Fruit fly (Drosophila melanogaster): Measurements from ENCODE around the gene CG14610.
A peak's percentile ranks its signal among the peaks of the same experiment; 100 is the strongest.

CG14610 gene

DNA sequence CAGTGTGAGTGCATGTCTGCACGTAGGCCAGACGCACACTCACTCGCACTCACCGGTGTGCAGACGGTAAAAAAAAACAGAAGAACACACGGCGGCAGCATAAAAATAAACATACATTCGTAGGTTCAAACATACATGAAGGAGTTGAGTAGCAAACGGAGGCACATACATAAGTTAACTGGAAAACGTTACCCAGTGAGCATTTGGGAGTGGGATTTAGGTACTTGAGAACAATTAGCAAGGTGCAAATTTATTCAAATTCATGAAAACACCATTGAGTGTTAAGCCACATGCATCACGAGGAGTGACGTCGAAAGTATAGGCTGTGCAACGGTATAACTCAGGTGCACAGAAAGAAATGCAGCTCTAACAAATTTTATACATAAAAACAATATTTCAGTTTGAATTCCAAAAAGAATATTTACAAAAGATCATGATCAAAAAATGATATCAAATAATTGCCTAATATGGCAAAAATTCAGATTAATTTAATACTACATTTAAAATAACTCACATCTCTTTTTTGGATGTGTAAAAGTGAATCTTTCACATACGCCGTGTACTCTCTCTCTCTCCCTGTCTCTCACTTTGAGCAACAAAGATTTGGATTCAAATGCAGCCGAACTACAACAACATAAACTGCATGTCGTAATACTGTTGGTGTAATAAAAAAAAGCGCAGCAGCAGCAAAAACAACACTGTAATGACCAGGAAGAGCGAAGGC is 35.3 kb downstream of the CG14610 start (continued):
- no peak for TF ChIP-seq CG31224 (GFP tag; IDR thresholded peaks at IDR 0.05)
- no peak for TF ChIP-seq CG2889 (GFP tag; IDR thresholded peaks at IDR 0.05)
- peak; percentile 72 for TF ChIP-seq maf-S (GFP tag; optimal IDR thresholded peaks at IDR 0.05)
- TF ChIP-seq Dfd (GFP tag; optimal IDR thresholded peaks at IDR 0.05): no peak
- TF ChIP-seq CG10462 (GFP tag; optimal IDR thresholded peaks at IDR 0.05): peak; percentile 98
- peak; percentile 87 for TF ChIP-seq ems (GFP tag; optimal IDR thresholded peaks at IDR 0.05)
- peak; percentile 97 for TF ChIP-seq nerfin-1 (tag; optimal IDR thresholded peaks at IDR 0.05)
- TF ChIP-seq CG10979 (tag; optimal IDR thresholded peaks at IDR 0.05): peak; percentile 99
- TF ChIP-seq E2f1 (GFP tag; IDR thresholded peaks at IDR 0.05): no peak
- peak; percentile 94 for TF ChIP-seq CG10654 (GFP tag; optimal IDR thresholded peaks at IDR 0.05)
- TF ChIP-seq CG2678 (tag; optimal IDR thresholded peaks at IDR 0.05): peak; percentile 96
- peak; percentile 63 for TF ChIP-seq CG6683 (GFP tag; optimal IDR thresholded peaks at IDR 0.05)
- no peak for TF ChIP-seq insv (GFP tag; optimal IDR thresholded peaks at IDR 0.05)
- TF ChIP-seq tgo (GFP tag; IDR thresholded peaks at IDR 0.05): no peak
- peak; percentile 84 for TF ChIP-seq Bteb2 (GFP tag; optimal IDR thresholded peaks at IDR 0.05)
- TF ChIP-seq dm (GFP tag; optimal IDR thresholded peaks at IDR 0.05): peak; percentile 79
- TF ChIP-seq lilli (GFP tag; optimal IDR thresholded peaks at IDR 0.05): peak; percentile 85
- peak; percentile 90 for TF ChIP-seq salm (tag; optimal IDR thresholded peaks at IDR 0.05)
- no peak for TF ChIP-seq sob (GFP tag; IDR thresholded peaks at IDR 0.05)
- no peak for TF ChIP-seq otp (GFP tag; IDR thresholded peaks at IDR 0.05)
- TF ChIP-seq da (GFP tag; optimal IDR thresholded peaks at IDR 0.05): peak; percentile 64
- TF ChIP-seq aop (GFP tag; IDR thresholded peaks at IDR 0.05): no peak
- TF ChIP-seq CG1792 (GFP tag; optimal IDR thresholded peaks at IDR 0.05): peak; percentile 86
- no peak for TF ChIP-seq CG32532 (GFP tag; IDR thresholded peaks at IDR 0.05)
- peak; percentile 78 for TF ChIP-seq scrt (GFP tag; optimal IDR thresholded peaks at IDR 0.05)
- peak; percentile 96 for TF ChIP-seq CG7839 (tag; optimal IDR thresholded peaks at IDR 0.05)
- peak; percentile 87 for TF ChIP-seq CG18619 (GFP tag; optimal IDR thresholded peaks at IDR 0.05)
- TF ChIP-seq CG4730 (GFP tag; IDR thresholded peaks at IDR 0.05): no peak
- TF ChIP-seq Dll (GFP tag; IDR thresholded peaks at IDR 0.05; ENCODE audit: partially characterized antibody): no peak
- TF ChIP-seq Dref (GFP tag; IDR thresholded peaks at IDR 0.05): no peak
- peak; percentile 97 for TF ChIP-seq oc (tag; optimal IDR thresholded peaks at IDR 0.05)
- peak; percentile 74 for TF ChIP-seq pros (GFP tag; optimal IDR thresholded peaks at IDR 0.05)
- peak; percentile 61 for TF ChIP-seq CG4282 (GFP tag; optimal IDR thresholded peaks at IDR 0.05)
- TF ChIP-seq CG13424 (tag; optimal IDR thresholded peaks at IDR 0.05): peak; percentile 97
- TF ChIP-seq ab (GFP tag; optimal IDR thresholded peaks at IDR 0.05): peak; percentile 74
- TF ChIP-seq CrebB (tag; optimal IDR thresholded peaks at IDR 0.05): peak; percentile 90
- TF ChIP-seq CG17912 (GFP tag; optimal IDR thresholded peaks at IDR 0.05): peak; percentile 48
- peak; percentile 60 for TF ChIP-seq CG6854 (GFP tag; optimal IDR thresholded peaks at IDR 0.05)
- TF ChIP-seq ham (GFP tag; IDR thresholded peaks at IDR 0.05): no peak
- no peak for TF ChIP-seq CG7372 (GFP tag; IDR thresholded peaks at IDR 0.05)
- TF ChIP-seq CG6791 (GFP tag; IDR thresholded peaks at IDR 0.05; ENCODE audit: partially characterized antibody): no peak
- no peak for TF ChIP-seq wdn (GFP tag; IDR thresholded peaks at IDR 0.05)
- peak; percentile 57 for TF ChIP-seq Sry-δ (GFP tag; optimal IDR thresholded peaks at IDR 0.05)
- TF ChIP-seq ERR (GFP tag; optimal IDR thresholded peaks at IDR 0.05): peak; percentile 22
- peak; percentile 70 for TF ChIP-seq Jarid2 (GFP tag; optimal IDR thresholded peaks at IDR 0.05)
- peak; percentile 50 for TF ChIP-seq CTCF (GFP tag; optimal IDR thresholded peaks at IDR 0.05)
- peak; percentile 86 for TF ChIP-seq CG18599 (GFP tag; optimal IDR thresholded peaks at IDR 0.05)
- no peak for TF ChIP-seq usp (GFP tag; optimal IDR thresholded peaks at IDR 0.05)
- TF ChIP-seq NK7.1 (GFP tag; optimal IDR thresholded peaks at IDR 0.05): peak; percentile 88
- no peak for TF ChIP-seq CG4404 (GFP tag; IDR thresholded peaks at IDR 0.05)
- TF ChIP-seq Gug (GFP tag; IDR thresholded peaks at IDR 0.05): peak; percentile 63; the same call in 3 of the 4 replicates
